Worm (Caenorhabditis elegans) whole organism, early embryonic: Measurements from ENCODE around the gene tctn-1.
"Not testable (repeated sequence)": the region's sequence is repeated elsewhere in the genome, so short reads cannot be mapped to it uniquely, and the experiment has no call there.

Experiments
- F13C5.2 ChIP-seq: sonication (generic microtip); optimal IDR thresholded peaks from 2 replicates; lab custom pipeline; 2017; ENCODE audit warnings: mild to moderate bottlenecking, missing genetic modification characterization, inconsistent platforms, missing compliant biosample characterization
- ama-1 ChIP-seq: fragments of 150-350 bp; optimal IDR thresholded peaks from 2 replicates; lab custom pipeline; 2014
- ceh-13 ChIP-seq: fragments of 200-800 bp; sonication (Bioruptor generic); optimal IDR thresholded peaks from 2 replicates; lab custom pipeline; 2018; ENCODE audit warnings: mild to moderate bottlenecking, missing genetic modification characterization, missing compliant biosample characterization
- ceh-36 ChIP-seq: sonication (generic microtip); optimal IDR thresholded peaks from 2 replicates; lab custom pipeline; 2016; ENCODE audit warnings: missing genetic modification characterization, inconsistent platforms, missing compliant biosample characterization
- ets-7 ChIP-seq: sonication (generic microtip); optimal IDR thresholded peaks from 2 replicates; lab custom pipeline; 2016; ENCODE audit warnings: missing genotype, missing genetic modification characterization, missing compliant biosample characterization
- flt-1 ChIP-seq: fragments of 200-800 bp; sonication (Bioruptor generic); IDR thresholded peaks from 2 replicates; pipeline ENCODE4 v1.3.6; 2022; ENCODE audit warnings: missing genetic modification characterization, missing compliant biosample characterization
- hmg-4 ChIP-seq: fragments of 200-800 bp; sonication (Bioruptor generic); optimal IDR thresholded peaks from 2 replicates; lab custom pipeline; 2018; ENCODE audit warnings: mild to moderate bottlenecking, missing genetic modification characterization, missing compliant biosample characterization
- hnd-1 ChIP-seq: sonication (generic microtip); optimal IDR thresholded peaks from 2 replicates; lab custom pipeline; 2016; ENCODE audit warnings: missing genetic modification characterization, missing compliant biosample characterization
- pes-1 ChIP-seq: fragments of 200-800 bp; sonication (Bioruptor generic); IDR thresholded peaks from 2 replicates; pipeline ENCODE4 v1.3.6; 2022; ENCODE audit warnings: missing genetic modification reagents, missing genetic modification characterization, missing compliant biosample characterization
- scrt-1 ChIP-seq: fragments of 200-800 bp; sonication (Bioruptor generic); IDR thresholded peaks from 2 replicates; pipeline ENCODE4 v1.3.6; 2022; ENCODE audit warnings: missing genetic modification characterization, missing compliant biosample characterization
- sea-1 ChIP-seq: fragments of 200-800 bp; sonication (Bioruptor generic); conservative IDR thresholded peaks from 2 replicates; pipeline ENCODE4 v1.3.6; 2022; ENCODE audit warnings: missing genetic modification characterization, missing compliant biosample characterization
- tbx-11 ChIP-seq: fragments of 200-800 bp; sonication (Bioruptor generic); IDR thresholded peaks from 2 replicates; pipeline ENCODE4 v1.3.6; 2022; ENCODE audit warnings: missing genetic modification characterization, missing compliant biosample characterization
- tbx-37 ChIP-seq: fragments of 200-800 bp; sonication (Bioruptor generic); conservative IDR thresholded peaks from 2 replicates; pipeline ENCODE4 v1.3.6; 2022; ENCODE audit warnings: missing genetic modification reagents, missing genetic modification characterization, missing compliant biosample characterization

DNA sequence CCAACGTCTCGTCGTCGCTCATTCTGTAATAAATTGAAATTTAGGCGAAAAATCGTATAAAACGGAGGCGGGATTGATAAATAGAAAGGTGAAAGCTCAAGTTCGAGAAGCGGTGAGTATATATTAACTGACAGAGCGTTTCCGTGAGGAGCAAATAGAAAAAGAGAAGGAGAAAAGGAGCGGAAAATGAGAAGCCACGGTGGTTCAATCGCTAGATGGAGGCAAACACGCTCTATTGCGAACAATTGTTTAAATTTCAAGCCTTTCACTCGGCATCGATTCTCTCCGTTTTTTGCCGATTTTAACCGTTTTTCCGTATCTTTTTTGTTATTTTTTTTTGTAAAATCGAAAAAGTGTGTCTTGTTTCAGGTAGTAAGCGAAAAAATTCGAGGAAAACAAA is 31.8 kb downstream of the tctn-1 start, which contains the start of gene miro-1:
- TF ChIP-seq ama-1 (lab: Kevin White, UChicago); ceh-13 (GFP tag; lab: Kevin White, UChicago); sea-1 (GFP tag; lab: Robert Waterston, UW); scrt-1; flt-1; pes-1 (GFP tag; lab: Robert Waterston, UW); F13C5.2 (tag; lab: Kevin White, UChicago); hnd-1 (tag; lab: Kevin White, UChicago); tbx-11 (GFP tag; lab: Robert Waterston, UW); tbx-37 (GFP tag; lab: Robert Waterston, UW); hmg-4 (GFP tag; lab: Kevin White, UChicago); ceh-36 (tag; lab: Kevin White, UChicago); ets-7 (tag; lab: Kevin White, UChicago): not testable (repeated sequence)
